Worm (Caenorhabditis elegans): ENCODE measurements around the gene fbxa-98.

DNA sequence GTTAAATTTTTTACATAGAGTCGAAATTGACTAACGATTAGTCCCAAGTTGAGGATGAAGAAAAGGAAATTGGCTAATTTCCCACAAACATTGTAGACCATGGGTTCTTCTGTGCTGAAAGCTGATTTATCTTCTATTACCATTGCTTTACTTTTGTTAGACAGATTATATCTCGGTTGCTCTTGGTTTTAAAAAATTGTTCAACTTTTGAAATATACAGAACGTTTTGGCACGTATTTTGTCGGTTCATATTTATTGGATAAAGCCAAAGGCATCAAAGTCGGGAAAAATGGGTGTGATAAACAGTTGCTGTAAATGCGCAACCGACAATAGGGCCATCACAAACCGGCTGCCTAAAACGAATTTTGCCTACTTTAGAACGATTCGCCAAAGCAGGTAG is 41.6 kb upstream of the fbxa-98 start, which contains the start of gene tsp-5:
- no peak for TF ChIP-seq daf-19 (GFP tag; conservative IDR thresholded peaks at IDR 0.05)
- TF ChIP-seq pqm-1 (tag; optimal IDR thresholded peaks at IDR 0.05) = no peak
- no peak for TF ChIP-seq nhr-111 (GFP tag; optimal IDR thresholded peaks at IDR 0.05)
- no peak for TF ChIP-seq vab-7 (GFP tag; IDR thresholded peaks at IDR 0.05)
- no peak for TF ChIP-seq nhr-11 (tag; optimal IDR thresholded peaks at IDR 0.05)
- no peak for TF ChIP-seq ZK546.5 (tag; optimal IDR thresholded peaks at IDR 0.05)
